Worm (Caenorhabditis elegans): ENCODE data around the gene T05C7.9.

The T05C7.9 gene

ce11 chrIV:86744-87143 is 7.7 kb downstream of the T05C7.9 start:
- TF ChIP-seq ZK185.1 (tag; optimal IDR thresholded peaks at IDR 0.05; ENCODE audit: poor library complexity, severe bottlenecking) (no peak), athp-1 (tag; optimal IDR thresholded peaks at IDR 0.05) (no peak), lag-1 (GFP tag; IDR thresholded peaks at IDR 0.05) (no peak), cebp-2 (GFP tag; IDR thresholded peaks at IDR 0.05) (no peak), Y53F4B.3 (GFP tag; IDR thresholded peaks at IDR 0.05) (no peak), aptf-3 (GFP tag; IDR thresholded peaks at IDR 0.05) (no peak), F10E7.11 (tag; optimal IDR thresholded peaks at IDR 0.05) (no peak), K11D2.4 (GFP tag; IDR thresholded peaks at IDR 0.05) (no peak), B0336.3 (GFP tag; IDR thresholded peaks at IDR 0.05) (no peak), Y56A3A.18 (GFP tag; IDR thresholded peaks at IDR 0.05) (no peak), tbx-9 (tag; optimal IDR thresholded peaks at IDR 0.05; ENCODE audit: borderline replicate concordance) (no peak), ceh-27 (GFP tag; optimal IDR thresholded peaks at IDR 0.05) (no peak), mcd-1 (GFP tag; IDR thresholded peaks at IDR 0.05) (no peak), nhr-27 (tag; optimal IDR thresholded peaks at IDR 0.05) (no peak), F57C9.4 (tag; optimal IDR thresholded peaks at IDR 0.05) (no peak), egl-44 (GFP tag; IDR thresholded peaks at IDR 0.05) (no peak), repo-1 (tag; optimal IDR thresholded peaks at IDR 0.05) (no peak)

- TF ChIP-seq ccch-3 (GFP tag; optimal IDR thresholded peaks at IDR 0.05) (no peak), pbrm-1 (GFP tag; IDR thresholded peaks at IDR 0.05) (no peak), ZK185.1 (tag; optimal IDR thresholded peaks at IDR 0.05; ENCODE audit: poor library complexity, severe bottlenecking) (no peak), attf-5 (GFP tag; optimal IDR thresholded peaks at IDR 0.05) (no peak), ztf-22 (GFP tag; optimal IDR thresholded peaks at IDR 0.05) (no peak), aptf-3 (GFP tag; IDR thresholded peaks at IDR 0.05) (no peak), attf-6 (GFP tag; IDR thresholded peaks at IDR 0.05) (no peak), tlf-1 (GFP tag; optimal IDR thresholded peaks at IDR 0.05) (no peak), F57A8.1 (GFP tag; optimal IDR thresholded peaks at IDR 0.05) (no peak), atf-7 (tag; optimal IDR thresholded peaks at IDR 0.05) (no peak), dpff-1 (tag; optimal IDR thresholded peaks at IDR 0.05) (no peak), madf-10 (tag; optimal IDR thresholded peaks at IDR 0.05) (no peak), zfh-2 (GFP tag; conservative IDR thresholded peaks at IDR 0.05) (no peak), repo-1 (tag; optimal IDR thresholded peaks at IDR 0.05) (no peak), egl-44 (GFP tag; IDR thresholded peaks at IDR 0.05) (no peak), Y95B8A.8 (GFP tag; IDR thresholded peaks at IDR 0.05) (no peak), mes-4 (tag; optimal IDR thresholded peaks at IDR 0.05) (no peak), ztf-18 (tag; optimal IDR thresholded peaks at IDR 0.05) (no peak)
These were observed 10.9 kb downstream of the T05C7.9 start, which contains the start of gene scl-23 for ce11 chrIV:89991-90390. Gene scl-23 (minus strand): TSS chrIV:90091.

- TF ChIP-seq mxl-1 (tag; optimal IDR thresholded peaks at IDR 0.05) (no peak), lsl-1 (GFP tag; optimal IDR thresholded peaks at IDR 0.05) (no peak), chd-7 (tag; optimal IDR thresholded peaks at IDR 0.05) (no peak), lir-1 (GFP tag; conservative IDR thresholded peaks at IDR 0.05) (no peak), B0261.1 (tag; optimal IDR thresholded peaks at IDR 0.05) (no peak), B0035.1 (tag; optimal IDR thresholded peaks at IDR 0.05) (no peak), ztf-22 (GFP tag; optimal IDR thresholded peaks at IDR 0.05) (no peak)
These were observed 12.6 kb downstream of the T05C7.9 start, which contains the start of gene tpa-1 for ce11 chrIV:91680-92079. Gene tpa-1 (plus strand): TSS chrIV:91980.

Measured in whole organism, young adult.